Worm (Caenorhabditis elegans) whole organism, L3 larva: Measurements from ENCODE around the gene ZK971.1.

Source experiments
- R02D3.7 ChIP-seq: fragments of 150-350 bp; optimal IDR thresholded peaks from 2 replicates; lab custom pipeline; 2014; ENCODE audit warnings: missing biosample characterization, missing genetic modification characterization
- ZK546.5 ChIP-seq: sonication (generic microtip); optimal IDR thresholded peaks from 2 replicates; lab custom pipeline; 2017; ENCODE audit warnings: missing biosample characterization, missing genetic modification characterization
- aly-2 ChIP-seq: fragments of 150-350 bp; optimal IDR thresholded peaks from 2 replicates; lab custom pipeline; 2014; ENCODE audit warnings: missing biosample characterization, missing genetic modification characterization
- ama-1 ChIP-seq: fragments of 150-350 bp; optimal IDR thresholded peaks from 2 replicates; lab custom pipeline; 2018
- ceh-16 ChIP-seq: sonication (generic microtip); optimal IDR thresholded peaks from 2 replicates; lab custom pipeline; 2017; ENCODE audit warnings: missing biosample characterization, missing genetic modification characterization
- ceh-28 ChIP-seq: fragments of 150-350 bp; optimal IDR thresholded peaks from 2 replicates; lab custom pipeline; 2014; ENCODE audit warnings: missing biosample characterization, missing genetic modification reagents, missing genetic modification characterization
- ceh-82 ChIP-seq: fragments of 150-350 bp; optimal IDR thresholded peaks from 2 replicates; lab custom pipeline; 2014; ENCODE audit warnings: missing biosample characterization, missing genetic modification characterization
- daf-12 ChIP-seq: fragments of 150-350 bp; optimal IDR thresholded peaks from 2 replicates; lab custom pipeline; 2014; ENCODE audit warnings: missing biosample characterization, missing genetic modification reagents, missing genetic modification characterization
- egl-5 ChIP-seq: fragments of 150-350 bp; optimal IDR thresholded peaks from 2 replicates; lab custom pipeline; 2017; ENCODE audit warnings: missing biosample characterization, missing genetic modification reagents, missing genetic modification characterization, inconsistent platforms
- elt-1 ChIP-seq: fragments of 150-350 bp; optimal IDR thresholded peaks from 2 replicates; lab custom pipeline; 2014; ENCODE audit warnings: missing biosample characterization, missing genetic modification characterization
- elt-2 ChIP-seq: sonication (generic microtip); optimal IDR thresholded peaks from 2 replicates; lab custom pipeline; 2016; ENCODE audit warnings: missing genetic modification reagents, mild to moderate bottlenecking, missing genetic modification characterization, missing compliant biosample characterization
- elt-3 ChIP-seq, 3 experiments: fragments of 150-350 bp in 1 of 3; sonication (generic microtip) in 2 of 3; optimal IDR thresholded peaks; 2 replicates in 2 of 3; 4 replicates in 1 of 3; lab custom pipeline; 2014 to 2017; ENCODE audit warnings: missing biosample characterization in 3 of 3, missing genetic modification characterization in 3 of 3
- eor-1 ChIP-seq, 2 experiments: fragments of 150-350 bp; optimal IDR thresholded peaks; 2 replicates each; lab custom pipeline; 2014 to 2018; ENCODE audit warnings: missing biosample characterization in 2 of 2, missing genetic modification characterization in 2 of 2
- fkh-10 ChIP-seq: sonication (generic microtip); optimal IDR thresholded peaks from 2 replicates; lab custom pipeline; 2017; ENCODE audit warnings: missing biosample characterization, missing genetic modification reagents, missing genetic modification characterization
- fos-1 ChIP-seq: fragments of 150-350 bp; optimal IDR thresholded peaks from 2 replicates; lab custom pipeline; 2014; ENCODE audit warnings: missing biosample characterization, missing genetic modification characterization
- hmg-11 ChIP-seq: sonication (generic microtip); optimal IDR thresholded peaks from 2 replicates; lab custom pipeline; 2016; ENCODE audit warnings: missing genetic modification characterization, missing compliant biosample characterization
- jun-1 ChIP-seq: fragments of 150-350 bp; optimal IDR thresholded peaks from 2 replicates; lab custom pipeline; 2014; ENCODE audit warnings: missing biosample characterization, missing genetic modification reagents, missing genetic modification characterization
- lin-39 ChIP-seq: fragments of 150-350 bp; optimal IDR thresholded peaks from 2 replicates; lab custom pipeline; 2018; ENCODE audit warnings: missing biosample characterization, missing genetic modification reagents, missing genetic modification characterization
- mdl-1 ChIP-seq: fragments of 150-350 bp; optimal IDR thresholded peaks from 2 replicates; lab custom pipeline; 2014; ENCODE audit warnings: missing biosample characterization, missing genetic modification characterization
- mml-1 ChIP-seq: fragments of 150-350 bp; sonication (generic microtip); optimal IDR thresholded peaks from 3 replicates; lab custom pipeline; 2014; ENCODE audit warnings: missing biosample characterization, missing genetic modification characterization
- nfya-1 ChIP-seq: sonication (generic microtip); optimal IDR thresholded peaks from 2 replicates; lab custom pipeline; 2017; ENCODE audit warnings: missing genetic modification characterization, mild to moderate bottlenecking, missing compliant biosample characterization, antibody characterized with exemption, moderate library complexity; ENCODE audit not compliant: insufficient read depth
- nhr-12 ChIP-seq: fragments of 150-350 bp; optimal IDR thresholded peaks from 2 replicates; lab custom pipeline; 2014; ENCODE audit warnings: missing biosample characterization, missing genetic modification characterization
- nhr-237 ChIP-seq: fragments of 150-350 bp; optimal IDR thresholded peaks from 2 replicates; lab custom pipeline; 2014; ENCODE audit warnings: missing biosample characterization, missing genetic modification characterization
- nhr-28 ChIP-seq: fragments of 150-350 bp; optimal IDR thresholded peaks from 2 replicates; lab custom pipeline; 2014; ENCODE audit warnings: missing biosample characterization, missing genetic modification characterization
- nhr-43 ChIP-seq: sonication (generic microtip); optimal IDR thresholded peaks from 2 replicates; lab custom pipeline; 2016; ENCODE audit warnings: mild to moderate bottlenecking, missing genetic modification characterization, missing compliant biosample characterization; ENCODE audit not compliant: poor library complexity, severe bottlenecking
- nhr-67 ChIP-seq: fragments of 150-350 bp; optimal IDR thresholded peaks from 2 replicates; lab custom pipeline; 2014; ENCODE audit warnings: missing biosample characterization, missing genetic modification characterization
- nhr-76 ChIP-seq: fragments of 150-350 bp; sonication (generic microtip); optimal IDR thresholded peaks from 5 replicates; lab custom pipeline; 2014; ENCODE audit warnings: missing biosample characterization, missing genetic modification characterization
- nhr-77 ChIP-seq: fragments of 150-350 bp; optimal IDR thresholded peaks from 2 replicates; lab custom pipeline; 2014; ENCODE audit warnings: missing biosample characterization, missing genetic modification characterization
- pha-4 ChIP-seq: fragments of 150-350 bp; optimal IDR thresholded peaks from 2 replicates; lab custom pipeline; 2014; ENCODE audit warnings: missing biosample characterization, missing genetic modification reagents, missing genetic modification characterization
- tbx-2 ChIP-seq: sonication (generic microtip); optimal IDR thresholded peaks from 2 replicates; lab custom pipeline; 2016; ENCODE audit warnings: mild to moderate bottlenecking, missing genetic modification characterization, missing compliant biosample characterization
- unc-39 ChIP-seq: sonication (generic microtip); optimal IDR thresholded peaks from 4 replicates; lab custom pipeline; 2017; ENCODE audit warnings: missing biosample characterization, missing genetic modification characterization
- unc-62 ChIP-seq: fragments of 150-350 bp; sonication (generic microtip); optimal IDR thresholded peaks from 4 replicates; lab custom pipeline; 2014; ENCODE audit warnings: missing biosample characterization, missing genetic modification reagents, missing genetic modification characterization
- ztf-11 ChIP-seq: fragments of 150-350 bp; optimal IDR thresholded peaks from 2 replicates; lab custom pipeline; 2014; ENCODE audit warnings: missing biosample characterization, missing genetic modification characterization
- ztf-4 ChIP-seq: fragments of 150-350 bp; optimal IDR thresholded peaks from 2 replicates; lab custom pipeline; 2014; ENCODE audit warnings: missing biosample characterization, missing genetic modification characterization

ZK971.1 gene

ce11 chrII:10279561-10279960 lies at the start of gene ZK971.1:
Gene ZK971.1, minus strand, starts transcription at chrII:10279661.
- no peak for TF ChIP-seq ceh-82 (tag; lab: Kevin White, UChicago)
- no peak for TF ChIP-seq pha-4 (tag; lab: Kevin White, UChicago)
- no peak for TF ChIP-seq mdl-1 (tag; lab: Kevin White, UChicago)
- no peak for TF ChIP-seq nhr-237
- no peak for TF ChIP-seq aly-2
- no peak for TF ChIP-seq fkh-10 (GFP tag; lab: Kevin White, UChicago)
- no peak for TF ChIP-seq eor-1 (tag; optimal IDR thresholded peaks at IDR 0.05; lab: Kevin White, UChicago)
- no peak for TF ChIP-seq lin-39 (tag; lab: Kevin White, UChicago)
- TF ChIP-seq ama-1 (lab: Kevin White, UChicago) = no peak

- TF ChIP-seq nhr-77 (no peak), nhr-43 (tag; lab: Kevin White, UChicago) (no peak), nhr-76 (tag; lab: Kevin White, UChicago) (no peak), pha-4 (tag; lab: Kevin White, UChicago) (no peak), elt-2 (no peak), daf-12 (tag; lab: Kevin White, UChicago) (no peak), ztf-4 (tag; lab: Kevin White, UChicago) (no peak), ceh-16 (no peak), ceh-28 (no peak), lin-39 (tag; lab: Kevin White, UChicago) (no peak), ZK546.5 (no peak), ztf-11 (tag; lab: Kevin White, UChicago) (no peak), elt-3 (tag; optimal IDR thresholded peaks at IDR 0.05; lab: Kevin White, UChicago) (no peak), jun-1 (tag; lab: Kevin White, UChicago) (no peak), fkh-10 (GFP tag; lab: Kevin White, UChicago) (no peak)
Observed at ce11 chrII:10325615-10326232, 46.3 kb upstream of the ZK971.1 start, which contains the start of gene appg-1. Gene appg-1, plus strand, starts transcription at chrII:10326041.

ce11 chrII:10321410-10321809 lies 41.9 kb upstream of the ZK971.1 start, which contains the start of gene idpp-4:
Gene idpp-4, plus strand, starts transcription at chrII:10321460.
- no peak for TF ChIP-seq ceh-28
- TF ChIP-seq unc-62 (GFP tag; lab: Kevin White, UChicago) = no peak
- no peak for TF ChIP-seq nhr-77
- no peak for TF ChIP-seq pha-4 (tag; lab: Kevin White, UChicago)
- TF ChIP-seq nhr-67 (tag; lab: Kevin White, UChicago) = no peak
- no peak for TF ChIP-seq tbx-2 (tag; lab: Kevin White, UChicago)
- TF ChIP-seq nhr-12 = no peak
- TF ChIP-seq mdl-1 (tag; lab: Kevin White, UChicago) = no peak
- TF ChIP-seq nfya-1 (tag; lab: Kevin White, UChicago) = no peak
- no peak for TF ChIP-seq egl-5 (tag; lab: Kevin White, UChicago)
- no peak for TF ChIP-seq daf-12 (tag; lab: Kevin White, UChicago)
- TF ChIP-seq mml-1 (tag; lab: Kevin White, UChicago) = no peak
- no peak for TF ChIP-seq jun-1 (tag; lab: Kevin White, UChicago)
- no peak for TF ChIP-seq unc-39
- no peak for TF ChIP-seq elt-1 (tag; lab: Kevin White, UChicago)

ce11 chrII:10317007-10317406 lies 37.5 kb upstream of the ZK971.1 start, which contains the start of gene M02G9.4:
Gene M02G9.4, plus strand, starts transcription at chrII:10317307.
- TF ChIP-seq nhr-76 (tag; lab: Kevin White, UChicago) (no peak), R02D3.7 (tag; lab: Kevin White, UChicago) (no peak), elt-1 (tag; lab: Kevin White, UChicago) (no peak), nhr-43 (tag; lab: Kevin White, UChicago) (no peak), ceh-16 (no peak), ztf-11 (tag; lab: Kevin White, UChicago) (no peak), unc-39 (no peak), nhr-28 (tag; lab: Kevin White, UChicago) (no peak), fos-1 (tag; lab: Kevin White, UChicago) (no peak), ceh-82 (tag; lab: Kevin White, UChicago) (no peak), egl-5 (tag; lab: Kevin White, UChicago) (no peak), mml-1 (tag; lab: Kevin White, UChicago) (no peak), fkh-10 (GFP tag; lab: Kevin White, UChicago) (no peak), hmg-11 (tag; lab: Kevin White, UChicago) (no peak), nhr-67 (tag; lab: Kevin White, UChicago) (no peak)
